Worm (Caenorhabditis elegans) whole organism, L3 larva: Measurements from ENCODE around the gene F09C12.2.
A peak's percentile ranks its signal among the peaks of the same experiment; 100 is the strongest.
"Not testable (repeated sequence)": the region's sequence is repeated elsewhere in the genome, so short reads cannot be mapped to it uniquely, and the experiment has no call there.

ENCODE experiments used
- ZK546.5 ChIP-seq: sonication (generic microtip); optimal IDR thresholded peaks from 2 replicates; lab custom pipeline; 2017; ENCODE audit warnings: missing biosample characterization, missing genetic modification characterization
- aly-2 ChIP-seq: fragments of 150-350 bp; optimal IDR thresholded peaks from 2 replicates; lab custom pipeline; 2014; ENCODE audit warnings: missing biosample characterization, missing genetic modification characterization
- ama-1 ChIP-seq: fragments of 150-350 bp; optimal IDR thresholded peaks from 2 replicates; lab custom pipeline; 2018
- ceh-28 ChIP-seq: fragments of 150-350 bp; optimal IDR thresholded peaks from 2 replicates; lab custom pipeline; 2014; ENCODE audit warnings: missing biosample characterization, missing genetic modification reagents, missing genetic modification characterization
- ceh-82 ChIP-seq: fragments of 150-350 bp; optimal IDR thresholded peaks from 2 replicates; lab custom pipeline; 2014; ENCODE audit warnings: missing biosample characterization, missing genetic modification characterization
- egl-27 ChIP-seq: sonication (generic microtip); optimal IDR thresholded peaks from 4 replicates; lab custom pipeline; 2017; ENCODE audit warnings: missing biosample characterization, missing genetic modification reagents, missing genetic modification characterization
- egl-5 ChIP-seq: fragments of 150-350 bp; optimal IDR thresholded peaks from 2 replicates; lab custom pipeline; 2017; ENCODE audit warnings: missing biosample characterization, missing genetic modification reagents, missing genetic modification characterization, inconsistent platforms
- elt-2 ChIP-seq: sonication (generic microtip); optimal IDR thresholded peaks from 2 replicates; lab custom pipeline; 2016; ENCODE audit warnings: missing genetic modification reagents, mild to moderate bottlenecking, missing genetic modification characterization, missing compliant biosample characterization
- elt-3 ChIP-seq, 3 experiments: fragments of 150-350 bp in 1 of 3; sonication (generic microtip) in 2 of 3; optimal IDR thresholded peaks; 2 replicates in 2 of 3; 4 replicates in 1 of 3; lab custom pipeline; 2014 to 2017; ENCODE audit warnings: missing biosample characterization in 3 of 3, missing genetic modification characterization in 3 of 3
- eor-1 ChIP-seq, 2 experiments: fragments of 150-350 bp; optimal IDR thresholded peaks; 2 replicates each; lab custom pipeline; 2014 to 2018; ENCODE audit warnings: missing biosample characterization in 2 of 2, missing genetic modification characterization in 2 of 2
- fkh-10 ChIP-seq: sonication (generic microtip); optimal IDR thresholded peaks from 2 replicates; lab custom pipeline; 2017; ENCODE audit warnings: missing biosample characterization, missing genetic modification reagents, missing genetic modification characterization
- fkh-2 ChIP-seq: fragments of 150-350 bp; optimal IDR thresholded peaks from 2 replicates; lab custom pipeline; 2014; ENCODE audit warnings: missing biosample characterization, missing genetic modification reagents, missing genetic modification characterization
- hmg-11 ChIP-seq: sonication (generic microtip); optimal IDR thresholded peaks from 2 replicates; lab custom pipeline; 2016; ENCODE audit warnings: missing genetic modification characterization, missing compliant biosample characterization
- jun-1 ChIP-seq: fragments of 150-350 bp; optimal IDR thresholded peaks from 2 replicates; lab custom pipeline; 2014; ENCODE audit warnings: missing biosample characterization, missing genetic modification reagents, missing genetic modification characterization
- lin-15B ChIP-seq: fragments of 150-350 bp; optimal IDR thresholded peaks from 2 replicates; lab custom pipeline; 2014; ENCODE audit warnings: missing biosample characterization, missing genetic modification characterization
- lin-39 ChIP-seq: fragments of 150-350 bp; optimal IDR thresholded peaks from 2 replicates; lab custom pipeline; 2018; ENCODE audit warnings: missing biosample characterization, missing genetic modification reagents, missing genetic modification characterization
- lsy-12 ChIP-seq: sonication (generic microtip); optimal IDR thresholded peaks from 2 replicates; lab custom pipeline; 2016; ENCODE audit warnings: mild to moderate bottlenecking, missing genetic modification characterization, missing compliant biosample characterization
- mdl-1 ChIP-seq: fragments of 150-350 bp; optimal IDR thresholded peaks from 2 replicates; lab custom pipeline; 2014; ENCODE audit warnings: missing biosample characterization, missing genetic modification characterization
- mml-1 ChIP-seq: fragments of 150-350 bp; sonication (generic microtip); optimal IDR thresholded peaks from 3 replicates; lab custom pipeline; 2014; ENCODE audit warnings: missing biosample characterization, missing genetic modification characterization
- nfya-1 ChIP-seq: sonication (generic microtip); optimal IDR thresholded peaks from 2 replicates; lab custom pipeline; 2017; ENCODE audit warnings: missing genetic modification characterization, mild to moderate bottlenecking, missing compliant biosample characterization, antibody characterized with exemption, moderate library complexity; ENCODE audit not compliant: insufficient read depth
- nhr-23 ChIP-seq: fragments of 150-350 bp; optimal IDR thresholded peaks from 2 replicates; lab custom pipeline; 2014; ENCODE audit warnings: missing biosample characterization, missing genetic modification reagents, missing genetic modification characterization
- nhr-237 ChIP-seq: fragments of 150-350 bp; optimal IDR thresholded peaks from 2 replicates; lab custom pipeline; 2014; ENCODE audit warnings: missing biosample characterization, missing genetic modification characterization
- nhr-25 ChIP-seq: sonication (generic microtip); optimal IDR thresholded peaks from 2 replicates; lab custom pipeline; 2017; ENCODE audit warnings: missing biosample characterization, missing genetic modification characterization
- nhr-43 ChIP-seq: sonication (generic microtip); optimal IDR thresholded peaks from 2 replicates; lab custom pipeline; 2016; ENCODE audit warnings: mild to moderate bottlenecking, missing genetic modification characterization, missing compliant biosample characterization; ENCODE audit not compliant: poor library complexity, severe bottlenecking
- nhr-67 ChIP-seq: fragments of 150-350 bp; optimal IDR thresholded peaks from 2 replicates; lab custom pipeline; 2014; ENCODE audit warnings: missing biosample characterization, missing genetic modification characterization
- nhr-76 ChIP-seq: fragments of 150-350 bp; sonication (generic microtip); optimal IDR thresholded peaks from 5 replicates; lab custom pipeline; 2014; ENCODE audit warnings: missing biosample characterization, missing genetic modification characterization
- nhr-77 ChIP-seq: fragments of 150-350 bp; optimal IDR thresholded peaks from 2 replicates; lab custom pipeline; 2014; ENCODE audit warnings: missing biosample characterization, missing genetic modification characterization
- pha-4 ChIP-seq: fragments of 150-350 bp; optimal IDR thresholded peaks from 2 replicates; lab custom pipeline; 2014; ENCODE audit warnings: missing biosample characterization, missing genetic modification reagents, missing genetic modification characterization
- pqm-1 ChIP-seq: fragments of 150-350 bp; optimal IDR thresholded peaks from 2 replicates; lab custom pipeline; 2017; ENCODE audit warnings: missing biosample characterization, missing genetic modification characterization, inconsistent platforms
- sea-2 ChIP-seq: fragments of 150-350 bp; sonication (generic microtip); optimal IDR thresholded peaks from 4 replicates; lab custom pipeline; 2014; ENCODE audit warnings: missing biosample characterization, missing genetic modification reagents, missing genetic modification characterization
- skn-1 ChIP-seq: fragments of 150-350 bp; optimal IDR thresholded peaks from 2 replicates; lab custom pipeline; 2014; ENCODE audit warnings: missing biosample characterization, missing genetic modification characterization
- snpc-4 ChIP-seq: fragments of 150-350 bp; optimal IDR thresholded peaks from 2 replicates; lab custom pipeline; 2014; ENCODE audit warnings: missing biosample characterization, missing genetic modification characterization
- tbx-2 ChIP-seq: sonication (generic microtip); optimal IDR thresholded peaks from 2 replicates; lab custom pipeline; 2016; ENCODE audit warnings: mild to moderate bottlenecking, missing genetic modification characterization, missing compliant biosample characterization
- unc-39 ChIP-seq: sonication (generic microtip); optimal IDR thresholded peaks from 4 replicates; lab custom pipeline; 2017; ENCODE audit warnings: missing biosample characterization, missing genetic modification characterization
- unc-62 ChIP-seq: fragments of 150-350 bp; sonication (generic microtip); optimal IDR thresholded peaks from 4 replicates; lab custom pipeline; 2014; ENCODE audit warnings: missing biosample characterization, missing genetic modification reagents, missing genetic modification characterization
- zag-1 ChIP-seq: fragments of 150-350 bp; optimal IDR thresholded peaks from 2 replicates; lab custom pipeline; 2014; ENCODE audit warnings: missing biosample characterization, missing genetic modification characterization
- ztf-11 ChIP-seq: fragments of 150-350 bp; optimal IDR thresholded peaks from 2 replicates; lab custom pipeline; 2014; ENCODE audit warnings: missing biosample characterization, missing genetic modification characterization
- ztf-4 ChIP-seq: fragments of 150-350 bp; optimal IDR thresholded peaks from 2 replicates; lab custom pipeline; 2014; ENCODE audit warnings: missing biosample characterization, missing genetic modification characterization

Gene F09C12.2

DNA sequence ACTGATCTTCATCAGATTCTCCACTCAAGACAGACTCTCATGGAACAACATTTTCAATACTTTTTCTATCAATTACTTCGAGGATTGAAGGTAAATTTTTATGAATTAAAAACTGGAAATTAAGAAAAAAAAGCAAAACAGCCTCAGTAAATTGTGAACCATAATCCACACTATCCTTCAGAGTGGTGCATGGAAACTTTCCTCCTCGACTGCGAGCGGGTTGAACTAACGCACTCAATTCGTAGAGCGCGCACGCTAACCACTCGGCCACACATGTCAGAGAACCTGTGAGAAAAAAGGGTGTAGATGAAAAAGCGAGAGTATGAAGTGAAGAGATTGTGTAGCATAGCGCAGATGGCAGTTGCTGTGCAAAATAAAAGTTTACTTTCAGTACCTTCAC is 4.8 kb upstream of the F09C12.2 start:
- peak; percentile 78 for TF ChIP-seq nfya-1 (tag; lab: Kevin White, UChicago)
- no peak for TF ChIP-seq unc-39
- TF ChIP-seq snpc-4 (tag; lab: Kevin White, UChicago) = peak; percentile 21
- no peak for TF ChIP-seq nhr-67 (tag; lab: Kevin White, UChicago)
- no peak for TF ChIP-seq sea-2 (GFP tag; lab: Kevin White, UChicago)
- TF ChIP-seq ZK546.5 (tag; lab: Kevin White, UChicago) = no peak
- TF ChIP-seq unc-62 (GFP tag; lab: Kevin White, UChicago) = no peak
- TF ChIP-seq lsy-12 (tag; lab: Kevin White, UChicago) = peak; percentile 78
- TF ChIP-seq nhr-25 (tag; lab: Kevin White, UChicago) = no peak
- TF ChIP-seq aly-2 (tag; lab: Kevin White, UChicago) = peak; percentile 68
- TF ChIP-seq hmg-11 (tag; lab: Kevin White, UChicago) = peak; percentile 83
- no peak for TF ChIP-seq egl-5 (tag; lab: Kevin White, UChicago)
- TF ChIP-seq elt-3 (tag; optimal IDR thresholded peaks at IDR 0.05; lab: Kevin White, UChicago) = peak in 1 of 3 experiments; percentile 48
- no peak for TF ChIP-seq nhr-237 (tag; lab: Kevin White, UChicago)
- TF ChIP-seq eor-1 (tag; optimal IDR thresholded peaks at IDR 0.05; lab: Kevin White, UChicago) = no peak
- TF ChIP-seq nhr-23 (tag; lab: Kevin White, UChicago) = peak; percentile 69
- TF ChIP-seq zag-1 (tag; lab: Kevin White, UChicago) = peak; percentile 4
- peak; percentile 11 for TF ChIP-seq jun-1
- peak; percentile 34 for TF ChIP-seq nhr-77 (tag; lab: Kevin White, UChicago)
- no peak for TF ChIP-seq ztf-11 (tag; lab: Kevin White, UChicago)
- peak; percentile 41 for TF ChIP-seq lin-39 (tag; lab: Kevin White, UChicago)
- no peak for TF ChIP-seq pqm-1 (tag; lab: Kevin White, UChicago)
- peak; percentile 78 for TF ChIP-seq pha-4 (tag; lab: Kevin White, UChicago)
- TF ChIP-seq egl-27 (tag; lab: Kevin White, UChicago) = peak; percentile 67
- peak; percentile 6 for TF ChIP-seq lin-15B (tag; lab: Kevin White, UChicago)
- TF ChIP-seq elt-2 (tag; lab: Kevin White, UChicago) = peak; percentile 80
- TF ChIP-seq mdl-1 (tag; lab: Kevin White, UChicago) = no peak
- no peak for TF ChIP-seq mml-1
- peak; percentile 20 for TF ChIP-seq ama-1 (lab: Kevin White, UChicago)
- peak; percentile 87 for TF ChIP-seq nhr-43 (tag; lab: Kevin White, UChicago)
- TF ChIP-seq fkh-10 (GFP tag; lab: Kevin White, UChicago) = no peak
- TF ChIP-seq tbx-2 = peak; percentile 75
- no peak for TF ChIP-seq fkh-2
- TF ChIP-seq ztf-4 (tag; lab: Kevin White, UChicago) = peak; percentile 19
- TF ChIP-seq nhr-76 (tag; lab: Kevin White, UChicago) = no peak

DNA sequence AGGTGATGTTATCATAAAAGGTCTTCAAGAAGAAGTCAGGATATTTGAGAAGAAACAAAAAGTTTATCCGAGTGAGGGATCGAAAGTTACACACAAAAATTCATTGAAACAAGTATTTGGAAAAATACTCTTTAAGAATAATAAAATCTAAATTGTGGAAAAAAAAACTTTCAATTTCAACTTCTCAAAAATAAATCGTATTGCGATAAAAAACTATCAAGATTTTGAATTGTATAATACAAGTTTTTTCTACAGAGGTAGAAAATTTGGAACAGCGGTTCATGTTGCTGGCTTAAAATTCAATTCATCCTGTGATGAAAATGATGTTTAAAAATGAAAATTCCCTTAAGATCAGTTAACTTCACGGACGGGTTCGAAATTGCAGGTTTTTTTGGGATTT is 2.3 kb downstream of the F09C12.2 start, which contains the start of gene F09C12.8:
F09C12.8 (plus strand) TSS at position 301 of the 400 bp plus-strand sequence.
- no peak for TF ChIP-seq skn-1
- no peak for TF ChIP-seq zag-1 (tag; lab: Kevin White, UChicago)
- no peak for TF ChIP-seq fkh-10 (GFP tag; lab: Kevin White, UChicago)
- TF ChIP-seq elt-2 (tag; lab: Kevin White, UChicago) = no peak
- TF ChIP-seq lin-39 (tag; lab: Kevin White, UChicago) = no peak
- TF ChIP-seq, all 47 proteins: peak for 0

DNA sequence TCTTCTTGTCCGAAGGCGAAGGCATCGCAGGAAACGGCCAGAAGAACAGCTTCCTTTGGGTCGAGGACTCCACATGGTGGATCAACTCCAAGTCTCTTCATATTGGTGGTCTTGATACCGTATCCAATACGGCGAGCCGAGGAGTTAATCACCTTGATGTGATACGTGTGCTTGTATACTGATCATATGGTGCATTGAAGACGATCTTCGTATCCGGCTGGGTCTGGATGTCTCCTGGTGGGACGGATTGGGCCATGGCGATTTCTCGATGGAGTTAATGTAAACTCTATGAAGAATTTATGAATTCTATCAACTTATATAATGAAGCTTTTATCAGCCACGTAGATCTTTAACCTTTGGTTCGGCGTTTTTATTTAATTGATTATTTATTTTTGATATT is 5.4 kb downstream of the F09C12.2 start, which contains the start of gene msp-74:
msp-74 (minus strand) TSS at position 101 of the 400 bp plus-strand sequence.
- not testable (repeated sequence) for TF ChIP-seq ceh-82, egl-27, ceh-28 (tag; lab: Kevin White, UChicago)
